Worm (Caenorhabditis elegans) whole organism, mixed stage, embryonic: ENCODE results near the gene K11D12.13.

Experiments used
- cnd-1 ChIP-seq: fragments of 200-800 bp; sonication (Bioruptor generic); optimal IDR thresholded peaks from 2 replicates; lab custom pipeline; 2018; ENCODE audit warnings: mild to moderate bottlenecking, missing genetic modification characterization, missing compliant biosample characterization
- elt-1 ChIP-seq: sonication (generic microtip); optimal IDR thresholded peaks from 2 replicates; lab custom pipeline; 2017; ENCODE audit warnings: missing genetic modification characterization, mild to moderate bottlenecking, missing compliant biosample characterization, antibody characterized with exemption, moderate library complexity, borderline replicate concordance; ENCODE audit not compliant: insufficient read depth
- nhr-12 ChIP-seq: fragments of 150-350 bp; optimal IDR thresholded peaks from 2 replicates; lab custom pipeline; 2014; ENCODE audit warnings: missing biosample characterization, missing genetic modification characterization
- pha-4 ChIP-seq: fragments of 150-350 bp; optimal IDR thresholded peaks from 2 replicates; lab custom pipeline; 2018; ENCODE audit warnings: missing biosample characterization, missing genetic modification reagents, missing genetic modification characterization

DNA sequence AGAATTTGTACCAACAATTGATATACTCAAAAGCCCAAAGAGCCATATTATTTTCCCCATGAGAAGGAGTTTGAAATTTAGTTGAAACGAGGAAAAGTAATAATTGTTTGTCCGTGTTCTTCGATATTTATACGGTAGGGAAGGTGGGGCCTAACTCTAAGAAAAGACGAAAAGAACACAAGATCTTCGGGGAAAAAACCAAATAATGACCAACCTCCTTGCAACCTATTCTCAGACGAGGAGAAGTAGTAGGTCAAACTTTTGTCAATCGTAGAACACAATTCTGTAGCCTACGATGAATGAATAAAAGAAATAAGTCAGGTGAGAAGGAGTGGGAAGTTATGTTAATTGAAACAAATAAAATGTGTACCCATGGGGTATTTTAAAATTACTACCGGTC is 46.1 kb upstream of the K11D12.13 start, which contains the start of gene ncx-8:
- TF ChIP-seq nhr-12 (tag; lab: Kevin White, UChicago) (no peak), cnd-1 (no peak), pha-4 (tag; lab: Kevin White, UChicago) (no peak), elt-1 (tag; lab: Kevin White, UChicago) (no peak)
